Worm (Caenorhabditis elegans) whole organism, early embryonic: ENCODE data around the gene sea-2.

Experiments
- scrt-1 ChIP-seq: fragments of 200-800 bp; sonication (Bioruptor generic); IDR thresholded peaks from 2 replicates; pipeline ENCODE4 v1.3.6; 2022; ENCODE audit warnings: missing genetic modification characterization, missing compliant biosample characterization
- tbx-37 ChIP-seq: fragments of 200-800 bp; sonication (Bioruptor generic); conservative IDR thresholded peaks from 2 replicates; pipeline ENCODE4 v1.3.6; 2022; ENCODE audit warnings: missing genetic modification reagents, missing genetic modification characterization, missing compliant biosample characterization

ce11 chrII:3933640-3934039 lies 16.5 kb upstream of the sea-2 start, which contains the start of gene Y14H12B.2:
- TF ChIP-seq tbx-37 (GFP tag; lab: Robert Waterston, UW), result no peak
- no peak for TF ChIP-seq scrt-1 (GFP tag; lab: Robert Waterston, UW)
